Fruit fly (Drosophila melanogaster) whole organism, embryonic: ENCODE data around the gene tomb.

ENCODE experiments used
- Aef1 ChIP-seq: fragments of 200-800 bp; sonication (Bioruptor generic); IDR thresholded peaks from 3 replicates; pipeline ENCODE4 v1.3.6; 2022; ENCODE audit warnings: missing biosample characterization, missing genetic modification characterization
- Atf6 ChIP-seq: fragments of 200-800 bp; sonication (Bioruptor generic); IDR thresholded peaks from 2 replicates; pipeline ENCODE4 v1.3.6; 2022; ENCODE audit warnings: missing biosample characterization, missing genetic modification characterization
- CG11456 ChIP-seq: fragments of 200-800 bp; sonication (Bioruptor generic); IDR thresholded peaks from 3 replicates; pipeline ENCODE4 v1.3.6; 2022; ENCODE audit warnings: missing biosample characterization, missing genetic modification characterization
- CG14667 ChIP-seq: fragments of 200-800 bp; sonication (Bioruptor generic); IDR thresholded peaks from 2 replicates; pipeline ENCODE4 v1.3.6; 2022; ENCODE audit warnings: missing biosample characterization, missing genetic modification characterization
- CG1603 ChIP-seq: fragments of 200-800 bp; sonication (Bioruptor generic); optimal IDR thresholded peaks from 2 replicates; lab custom pipeline; 2019; ENCODE audit warnings: missing biosample characterization, mild to moderate bottlenecking, missing genetic modification characterization, moderate library complexity
- CG17568 ChIP-seq: fragments of 200-800 bp; sonication (Bioruptor generic); optimal IDR thresholded peaks from 2 replicates; lab custom pipeline; 2018; ENCODE audit warnings: missing biosample characterization, mild to moderate bottlenecking, missing genetic modification characterization, moderate library complexity
- CG2116 ChIP-seq: fragments of 200-800 bp; sonication (Bioruptor generic); optimal IDR thresholded peaks from 3 replicates; lab custom pipeline; 2018; ENCODE audit warnings: missing biosample characterization, mild to moderate bottlenecking, missing genetic modification characterization
- CG32532 ChIP-seq: fragments of 200-800 bp; sonication (Bioruptor generic); IDR thresholded peaks from 2 replicates; pipeline ENCODE4 v1.3.6; 2022; ENCODE audit warnings: missing biosample characterization, missing genetic modification characterization
- CG34224 ChIP-seq: fragments of 200-800 bp; sonication (Bioruptor generic); IDR thresholded peaks from 3 replicates; pipeline ENCODE4 v1.3.6; 2022; ENCODE audit warnings: missing biosample characterization, missing genetic modification characterization; ENCODE audit not compliant: partially characterized antibody
- CG3995 ChIP-seq: fragments of 200-800 bp; sonication (Bioruptor generic); optimal IDR thresholded peaks from 3 replicates; lab custom pipeline; 2016; ENCODE audit warnings: missing biosample characterization, missing genetic modification characterization
- CG5180 ChIP-seq: fragments of 200-800 bp; sonication (Bioruptor generic); optimal IDR thresholded peaks from 3 replicates; lab custom pipeline; 2017; ENCODE audit warnings: missing biosample characterization, missing genetic modification characterization, mild to moderate bottlenecking, moderate library complexity, missing genetic modification reagents
- CG6765 ChIP-seq: fragments of 200-800 bp; sonication (Bioruptor generic); optimal IDR thresholded peaks from 3 replicates; lab custom pipeline; 2017; ENCODE audit warnings: missing biosample characterization, mild to moderate bottlenecking, missing genetic modification characterization
- CG6813 ChIP-seq: fragments of 200-800 bp; sonication (Bioruptor generic); optimal IDR thresholded peaks from 2 replicates; lab custom pipeline; 2017; ENCODE audit warnings: missing biosample characterization, missing genetic modification characterization, mild to moderate bottlenecking, moderate library complexity, missing genetic modification reagents
- CG7786 ChIP-seq: fragments of 200-800 bp; sonication (Bioruptor generic); optimal IDR thresholded peaks from 2 replicates; lab custom pipeline; 2016; ENCODE audit warnings: missing biosample characterization, missing genetic modification characterization
- CG7839 ChIP-seq: fragments of 200-800 bp; sonication (Bioruptor generic); optimal IDR thresholded peaks from 3 replicates; lab custom pipeline; 2018; ENCODE audit warnings: missing biosample characterization, mild to moderate bottlenecking, missing genetic modification characterization, moderate library complexity
- CG9727 ChIP-seq: fragments of 200-800 bp; sonication (Bioruptor generic); optimal IDR thresholded peaks from 3 replicates; lab custom pipeline; 2017; ENCODE audit warnings: missing biosample characterization, mild to moderate bottlenecking, missing genetic modification characterization
- CG9876 ChIP-seq: fragments of 200-800 bp; sonication (Bioruptor generic); optimal IDR thresholded peaks from 2 replicates; lab custom pipeline; 2016; ENCODE audit warnings: missing biosample characterization, missing genetic modification characterization
- CkIIα-i1 ChIP-seq: fragments of 200-800 bp; sonication (Bioruptor generic); IDR thresholded peaks from 2 replicates; pipeline ENCODE4 v1.3.6; 2022; ENCODE audit warnings: missing biosample characterization, missing genetic modification characterization
- Fer1 ChIP-seq: fragments of 200-800 bp; sonication (Bioruptor generic); optimal IDR thresholded peaks from 2 replicates; lab custom pipeline; 2017; ENCODE audit warnings: missing biosample characterization, mild to moderate bottlenecking, missing genetic modification characterization
- H2.0 ChIP-seq: fragments of 200-800 bp; sonication (Bioruptor generic); IDR thresholded peaks from 2 replicates; pipeline ENCODE4 v1.3.6; 2022; ENCODE audit warnings: missing biosample characterization, missing genetic modification characterization
- HHEX ChIP-seq: fragments of 200-800 bp; sonication (Bioruptor generic); optimal IDR thresholded peaks from 3 replicates; lab custom pipeline; 2017; ENCODE audit warnings: missing biosample characterization, mild to moderate bottlenecking, missing genetic modification characterization, missing genetic modification reagents
- HLH4C ChIP-seq: fragments of 200-800 bp; sonication (Bioruptor generic); IDR thresholded peaks from 3 replicates; pipeline ENCODE4 v1.3.6; 2022; ENCODE audit warnings: missing biosample characterization, missing genetic modification characterization; ENCODE audit not compliant: partially characterized antibody
- HLH54F ChIP-seq: fragments of 200-800 bp; sonication (Bioruptor generic); optimal IDR thresholded peaks from 3 replicates; lab custom pipeline; 2016; ENCODE audit warnings: missing biosample characterization, missing genetic modification characterization
- Hsf ChIP-seq: fragments of 200-800 bp; sonication (Bioruptor generic); optimal IDR thresholded peaks from 3 replicates; lab custom pipeline; 2016; ENCODE audit warnings: missing biosample characterization, missing genetic modification characterization
- Mad ChIP-seq: fragments of 200-800 bp; sonication (Bioruptor generic); optimal IDR thresholded peaks from 2 replicates; lab custom pipeline; 2016; ENCODE audit warnings: missing biosample characterization, missing genetic modification characterization
- Mrtf ChIP-seq: fragments of 200-800 bp; sonication (Bioruptor generic); IDR thresholded peaks from 3 replicates; pipeline ENCODE4 v1.3.6; 2022; ENCODE audit warnings: missing biosample characterization, missing genetic modification characterization
- Six4 ChIP-seq: fragments of 200-800 bp; sonication (Bioruptor generic); optimal IDR thresholded peaks from 2 replicates; lab custom pipeline; 2016; ENCODE audit warnings: missing biosample characterization, missing genetic modification characterization
- Tbp ChIP-seq: fragments of >200 bp; optimal IDR thresholded peaks from 2 replicates; lab custom pipeline; 2018; ENCODE audit warnings: missing biosample characterization, missing genetic modification characterization
- bigmax ChIP-seq: fragments of 200-800 bp; sonication (Bioruptor generic); optimal IDR thresholded peaks from 2 replicates; lab custom pipeline; 2018; ENCODE audit warnings: missing biosample characterization, mild to moderate bottlenecking, missing genetic modification characterization
- btn ChIP-seq: fragments of 200-800 bp; sonication (Bioruptor generic); optimal IDR thresholded peaks from 2 replicates; lab custom pipeline; 2016; ENCODE audit warnings: missing biosample characterization, missing genetic modification characterization
- dan ChIP-seq: fragments of 200-800 bp; sonication (Bioruptor generic); IDR thresholded peaks from 2 replicates; pipeline ENCODE4 v1.3.6; 2022; ENCODE audit warnings: missing biosample characterization, missing genetic modification characterization
- danr ChIP-seq: fragments of 200-800 bp; sonication (Bioruptor generic); IDR thresholded peaks from 2 replicates; pipeline ENCODE4 v1.3.6; 2022; ENCODE audit warnings: missing biosample characterization, missing genetic modification characterization
- emc ChIP-seq: fragments of 200-800 bp; sonication (Bioruptor generic); optimal IDR thresholded peaks from 2 replicates; lab custom pipeline; 2016; ENCODE audit warnings: missing biosample characterization, missing genetic modification characterization
- en ChIP-seq: fragments of 200-800 bp; sonication (Bioruptor generic); optimal IDR thresholded peaks from 2 replicates; lab custom pipeline; 2016; ENCODE audit warnings: missing biosample characterization, missing genetic modification characterization
- esg ChIP-seq: fragments of 200-800 bp; sonication (Bioruptor generic); conservative IDR thresholded peaks from 2 replicates; pipeline ENCODE4 v1.3.6; 2022; ENCODE audit warnings: missing biosample characterization, missing genetic modification characterization
- eve ChIP-seq, 2 experiments: fragments of >200 bp; optimal IDR thresholded peaks; 2 replicates each; lab custom pipeline; 2017; ENCODE audit warnings: missing biosample characterization in 2 of 2, missing genetic modification characterization in 2 of 2
- fd96Cb ChIP-seq: fragments of 200-800 bp; sonication (Bioruptor generic); optimal IDR thresholded peaks from 2 replicates; lab custom pipeline; 2018; ENCODE audit warnings: missing biosample characterization, mild to moderate bottlenecking, missing genetic modification characterization, moderate library complexity
- gce ChIP-seq: fragments of 200-800 bp; sonication (Bioruptor generic); IDR thresholded peaks from 3 replicates; pipeline ENCODE4 v1.3.6; 2022; ENCODE audit warnings: missing biosample characterization, missing genetic modification characterization
- gcm ChIP-seq: fragments of 200-800 bp; sonication (Bioruptor generic); optimal IDR thresholded peaks from 2 replicates; lab custom pipeline; 2019; ENCODE audit warnings: missing biosample characterization, mild to moderate bottlenecking, missing genetic modification characterization, moderate library complexity
- grau ChIP-seq: fragments of 200-800 bp; optimal IDR thresholded peaks from 3 replicates; lab custom pipeline; 2019; ENCODE audit warnings: missing biosample characterization, mild to moderate bottlenecking, missing genetic modification characterization, moderate library complexity
- lola ChIP-seq, 3 experiments: fragments of >200 bp in 2 of 3; fragments of 200-800 bp in 1 of 3; sonication (Bioruptor generic) in 1 of 3; optimal IDR thresholded peaks; 2 replicates each; lab custom pipeline; 2017 to 2019; ENCODE audit warnings: missing biosample characterization in 3 of 3, missing genetic modification characterization in 3 of 3, mild to moderate bottlenecking in 1 of 3, moderate library complexity in 1 of 3
- luna ChIP-seq: fragments of 200-800 bp; sonication (Bioruptor generic); optimal IDR thresholded peaks from 2 replicates; lab custom pipeline; 2016; ENCODE audit warnings: missing biosample characterization, missing genetic modification characterization
- peb ChIP-seq: fragments of 200-800 bp; sonication (Bioruptor generic); IDR thresholded peaks from 2 replicates; pipeline ENCODE4 v1.3.6; 2022; ENCODE audit warnings: missing biosample characterization, missing genetic modification characterization
- pfk ChIP-seq: fragments of 200-800 bp; sonication (Bioruptor generic); optimal IDR thresholded peaks from 2 replicates; lab custom pipeline; 2018; ENCODE audit warnings: missing biosample characterization, mild to moderate bottlenecking, missing genetic modification characterization, moderate library complexity
- pho ChIP-seq: fragments of 200-800 bp; sonication (Bioruptor generic); optimal IDR thresholded peaks from 2 replicates; lab custom pipeline; 2016; ENCODE audit warnings: missing biosample characterization, missing genetic modification characterization
- rib ChIP-seq: fragments of 200-800 bp; sonication (Bioruptor generic); IDR thresholded peaks from 2 replicates; pipeline ENCODE4 v1.3.6; 2022; ENCODE audit warnings: missing biosample characterization, missing genetic modification characterization
- tll ChIP-seq, 2 experiments: fragments of 200-800 bp in 1 of 2; fragments of >200 bp in 1 of 2; sonication (Bioruptor generic) in 1 of 2; optimal IDR thresholded peaks; 2 replicates each; lab custom pipeline; 2017 to 2019; ENCODE audit warnings: missing biosample characterization in 2 of 2, missing genetic modification characterization in 2 of 2, mild to moderate bottlenecking in 1 of 2, moderate library complexity in 1 of 2
- trem ChIP-seq: fragments of 200-800 bp; optimal IDR thresholded peaks from 3 replicates; lab custom pipeline; 2019; ENCODE audit warnings: missing biosample characterization, mild to moderate bottlenecking, missing genetic modification characterization, moderate library complexity
- yki ChIP-seq: fragments of >200 bp; optimal IDR thresholded peaks from 3 replicates; lab custom pipeline; 2018
- z ChIP-seq: fragments of 200-800 bp; sonication (Bioruptor generic); IDR thresholded peaks from 3 replicates; pipeline ENCODE4 v1.3.6; 2022; ENCODE audit warnings: missing biosample characterization, missing genetic modification characterization
- zfh2 ChIP-seq: fragments of 200-800 bp; sonication (Bioruptor generic); optimal IDR thresholded peaks from 2 replicates; lab custom pipeline; 2016; ENCODE audit warnings: missing biosample characterization, missing genetic modification characterization

The tomb gene

dm6 chr2L:5542944-5543515 lies 6.5 kb upstream of the tomb start (continued):
- TF ChIP-seq CG3995, result no peak
- peak; percentile 61 for TF ChIP-seq CG6813 (GFP tag; lab: Kevin White, UChicago)
- TF ChIP-seq rib (GFP tag; lab: Robert Waterston, UW), result no peak; the same call in 1 of the 2 replicates
- TF ChIP-seq CG9876, result peak; percentile 39
- peak; percentile 99 for TF ChIP-seq z
- TF ChIP-seq HHEX (GFP tag; lab: Kevin White, UChicago), result peak; percentile 43
- peak; percentile 54 for TF ChIP-seq CG7839 (tag; lab: Kevin White, UChicago)
- TF ChIP-seq bigmax, result no peak
- TF ChIP-seq zfh2 (GFP tag; lab: Kevin White, UChicago), result peak; percentile 41
- no peak for TF ChIP-seq CG34224
- TF ChIP-seq CG2116 (GFP tag; lab: Kevin White, UChicago), result no peak
- peak; percentile 38 for TF ChIP-seq pho (GFP tag; lab: Kevin White, UChicago)
- TF ChIP-seq yki (lab: Kevin White, UChicago), result no peak
- peak; percentile 42; the same call in 1 of the 2 replicates for TF ChIP-seq H2.0
- TF ChIP-seq grau (tag; lab: Kevin White, UChicago), result peak; percentile 63
- TF ChIP-seq CG11456 (GFP tag; lab: Robert Waterston, UW), result 0 out of 3 replicates have a peak, but pooled peaks have one; percentile 4
- peak; percentile 24; the same call in 1 of the 2 replicates for TF ChIP-seq danr (GFP tag; lab: Robert Waterston, UW)
- peak; percentile 70 for TF ChIP-seq CG32532 (GFP tag; lab: Robert Waterston, UW)
- TF ChIP-seq CG17568 (GFP tag; lab: Kevin White, UChicago), result no peak
- peak; percentile 68 for TF ChIP-seq Fer1 (GFP tag; lab: Kevin White, UChicago)
- no peak for TF ChIP-seq Mad (GFP tag; lab: Kevin White, UChicago)
- TF ChIP-seq en (GFP tag; lab: Kevin White, UChicago), result no peak
- TF ChIP-seq CG9727 (GFP tag; lab: Kevin White, UChicago), result peak; percentile 53
- TF ChIP-seq pfk (GFP tag; lab: Kevin White, UChicago), result no peak
- peak; percentile 55 for TF ChIP-seq Hsf (GFP tag; lab: Kevin White, UChicago)
- TF ChIP-seq Mrtf (GFP tag; lab: Robert Waterston, UW), result peak; percentile 50; the same call in 1 of the 3 replicates
- peak; percentile 7; the same call in 1 of the 2 replicates for TF ChIP-seq esg (GFP tag; lab: Robert Waterston, UW)
- peak; percentile 63 for TF ChIP-seq CG1603
- TF ChIP-seq gce (GFP tag; lab: Robert Waterston, UW), result peak; percentile 36; the same call in 1 of the 3 replicates
- TF ChIP-seq dan (GFP tag; lab: Robert Waterston, UW), result no peak
- TF ChIP-seq lola (GFP tag; optimal IDR thresholded peaks at IDR 0.05; lab: Kevin White, UChicago), result no peak
- no peak; the same call in 2 of the 3 replicates for TF ChIP-seq Aef1
- peak; percentile 39 for TF ChIP-seq CG6765
- TF ChIP-seq CG14667 (GFP tag; lab: Robert Waterston, UW), result no peak
- TF ChIP-seq eve (GFP tag; optimal IDR thresholded peaks at IDR 0.05; lab: Kevin White, UChicago), result no peak
- no peak for TF ChIP-seq emc
- TF ChIP-seq tll (GFP tag; optimal IDR thresholded peaks at IDR 0.05; lab: Kevin White, UChicago), result no peak
- no peak for TF ChIP-seq HLH4C
- TF ChIP-seq peb (GFP tag; lab: Robert Waterston, UW), result no peak; the same call in 1 of the 2 replicates
- TF ChIP-seq CG7786, result peak; percentile 26
- no peak for TF ChIP-seq fd96Cb (tag; lab: Kevin White, UChicago)
- TF ChIP-seq HLH54F (GFP tag; lab: Kevin White, UChicago), result peak; percentile 34
- peak; percentile 10 for TF ChIP-seq Six4 (GFP tag; lab: Kevin White, UChicago)
- TF ChIP-seq CG5180, result no peak
- TF ChIP-seq luna (GFP tag; lab: Kevin White, UChicago), result no peak
- peak; percentile 71 for TF ChIP-seq Atf6
- TF ChIP-seq Tbp (GFP tag; lab: Kevin White, UChicago), result no peak
- no peak for TF ChIP-seq CkIIα-i1
- TF ChIP-seq trem, result peak; percentile 26
- TF ChIP-seq btn (GFP tag; lab: Kevin White, UChicago), result no peak
- TF ChIP-seq gcm (GFP tag; lab: Kevin White, UChicago), result no peak
